Worm (Caenorhabditis elegans) whole organism, L2 larva: Measurements from ENCODE around the gene F35H8.4.

Experiments
- ZK546.5 ChIP-seq: sonication (generic microtip); optimal IDR thresholded peaks from 2 replicates; lab custom pipeline; 2017; ENCODE audit warnings: missing biosample characterization, missing genetic modification characterization
- aly-2 ChIP-seq: fragments of 150-350 bp; optimal IDR thresholded peaks from 2 replicates; lab custom pipeline; 2014; ENCODE audit warnings: missing biosample characterization, missing genetic modification characterization
- egl-27 ChIP-seq: sonication (generic microtip); optimal IDR thresholded peaks from 3 replicates; lab custom pipeline; 2017; ENCODE audit warnings: missing biosample characterization, missing genetic modification reagents, missing genetic modification characterization
- mdl-1 ChIP-seq, 2 experiments: fragments of 150-350 bp in 1 of 2; sonication (generic microtip) in 1 of 2; optimal IDR thresholded peaks; 2 replicates each; lab custom pipeline; 2017; ENCODE audit warnings: missing biosample characterization in 2 of 2, missing genetic modification characterization in 2 of 2
- nhr-12 ChIP-seq: fragments of 150-350 bp; optimal IDR thresholded peaks from 2 replicates; lab custom pipeline; 2014; ENCODE audit warnings: missing biosample characterization, missing genetic modification characterization
- snpc-4 ChIP-seq: fragments of 150-350 bp; optimal IDR thresholded peaks from 2 replicates; lab custom pipeline; 2014; ENCODE audit warnings: missing biosample characterization, missing genetic modification characterization

DNA sequence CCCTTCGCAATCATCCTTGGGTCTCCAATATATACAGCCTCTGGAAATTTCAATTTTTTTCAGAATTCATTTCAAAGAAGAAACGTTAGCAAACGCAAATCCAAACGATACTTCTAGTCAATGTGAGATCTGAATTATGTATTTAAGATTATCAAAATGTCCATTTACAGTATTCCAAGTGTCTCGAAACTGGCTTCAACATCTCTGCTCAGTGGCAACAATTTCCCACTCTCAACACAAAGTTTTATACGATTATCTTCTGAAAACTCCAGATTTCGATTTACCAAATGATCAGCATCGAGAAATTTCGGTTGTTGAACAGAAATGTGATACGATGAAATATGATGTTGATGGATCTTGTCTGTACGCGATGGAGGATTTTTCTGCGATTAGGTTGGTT, 3.2 kb downstream of the F35H8.4 start:
- TF ChIP-seq egl-27 = no peak
- TF ChIP-seq aly-2 (tag; lab: Kevin White, UChicago) = no peak
- no peak for TF ChIP-seq nhr-12 (tag; lab: Kevin White, UChicago)
- TF ChIP-seq ZK546.5 (tag; lab: Kevin White, UChicago) = no peak
- no peak for TF ChIP-seq mdl-1 (tag; optimal IDR thresholded peaks at IDR 0.05; lab: Kevin White, UChicago)
- no peak for TF ChIP-seq snpc-4 (tag; lab: Kevin White, UChicago)
